Fruit fly (Drosophila melanogaster): ENCODE results near the gene CG3224.

- TF ChIP-seq cnc (optimal IDR thresholded peaks at IDR 0.05) = no peak
- no peak for TF ChIP-seq Mnt (GFP tag; optimal IDR thresholded peaks at IDR 0.05)
- no peak for TF ChIP-seq Clk (GFP tag; optimal IDR thresholded peaks at IDR 0.05)
- no peak for TF ChIP-seq ovo (GFP tag; optimal IDR thresholded peaks at IDR 0.05)
- no peak for TF ChIP-seq toe (GFP tag; optimal IDR thresholded peaks at IDR 0.05)
- TF ChIP-seq CG14711 (tag; optimal IDR thresholded peaks at IDR 0.05) = no peak
Observed at dm6 chrX:6614266-6614665, 47.0 kb downstream of the CG3224 start.

Data from whole organism, adult.